Worm (Caenorhabditis elegans) whole organism, mixed stage, embryonic: ENCODE data around the gene D2062.1.
"Not testable (repeated sequence)": the region's sequence is repeated elsewhere in the genome, so short reads cannot be mapped to it uniquely, and the experiment has no call there.

Experiments used
- M03D4.4 ChIP-seq: sonication (generic microtip); optimal IDR thresholded peaks from 2 replicates; lab custom pipeline; 2017; ENCODE audit warnings: mild to moderate bottlenecking, missing genetic modification characterization, missing compliant biosample characterization
- bed-3 ChIP-seq: fragments of 200-800 bp; sonication (Bioruptor generic); optimal IDR thresholded peaks from 3 replicates; lab custom pipeline; 2018; ENCODE audit warnings: mild to moderate bottlenecking, missing genetic modification characterization, moderate library complexity, missing compliant biosample characterization
- blmp-1 ChIP-seq: fragments of 150-350 bp; optimal IDR thresholded peaks from 2 replicates; lab custom pipeline; 2014; ENCODE audit warnings: missing biosample characterization, missing genetic modification characterization
- ceh-39 ChIP-seq: fragments of 150-350 bp; optimal IDR thresholded peaks from 2 replicates; lab custom pipeline; 2014; ENCODE audit warnings: missing biosample characterization, missing genetic modification characterization
- ceh-43 ChIP-seq: fragments of 200-800 bp; sonication (Bioruptor generic); optimal IDR thresholded peaks from 2 replicates; lab custom pipeline; 2018; ENCODE audit warnings: mild to moderate bottlenecking, missing genetic modification characterization, moderate library complexity, missing compliant biosample characterization
- ceh-83 ChIP-seq: fragments of 200-800 bp; sonication (Bioruptor generic); optimal IDR thresholded peaks from 2 replicates; lab custom pipeline; 2018; ENCODE audit warnings: mild to moderate bottlenecking, missing genetic modification characterization, missing compliant biosample characterization
- cnd-1 ChIP-seq: fragments of 200-800 bp; sonication (Bioruptor generic); optimal IDR thresholded peaks from 2 replicates; lab custom pipeline; 2018; ENCODE audit warnings: mild to moderate bottlenecking, missing genetic modification characterization, missing compliant biosample characterization
- drap-1 ChIP-seq: fragments of 200-800 bp; sonication (Bioruptor generic); optimal IDR thresholded peaks from 3 replicates; lab custom pipeline; 2018; ENCODE audit warnings: mild to moderate bottlenecking, missing genetic modification characterization, missing compliant biosample characterization
- flh-1 ChIP-seq: fragments of 200-800 bp; sonication (Bioruptor generic); optimal IDR thresholded peaks from 2 replicates; lab custom pipeline; 2018; ENCODE audit warnings: mild to moderate bottlenecking, missing genetic modification characterization, moderate library complexity, missing compliant biosample characterization
- hlh-1 ChIP-seq: fragments of 150-350 bp; optimal IDR thresholded peaks from 2 replicates; lab custom pipeline; 2014; ENCODE audit warnings: missing biosample characterization, missing genetic modification reagents, missing genetic modification characterization
- lin-13 ChIP-seq: fragments of 150-350 bp; optimal IDR thresholded peaks from 2 replicates; lab custom pipeline; 2014; ENCODE audit warnings: missing biosample characterization, missing genetic modification characterization
- lin-32 ChIP-seq: fragments of 200-800 bp; sonication (Bioruptor generic); optimal IDR thresholded peaks from 2 replicates; lab custom pipeline; 2018; ENCODE audit warnings: mild to moderate bottlenecking, missing genetic modification characterization, missing compliant biosample characterization
- lsy-2 ChIP-seq: fragments of 150-350 bp; optimal IDR thresholded peaks from 2 replicates; lab custom pipeline; 2014; ENCODE audit warnings: missing biosample characterization, missing genetic modification characterization
- mab-5 ChIP-seq: fragments of 150-350 bp; optimal IDR thresholded peaks from 2 replicates; lab custom pipeline; 2014; ENCODE audit warnings: missing biosample characterization, missing genetic modification characterization
- mep-1 ChIP-seq: fragments of 150-350 bp; optimal IDR thresholded peaks from 2 replicates; lab custom pipeline; 2017; ENCODE audit warnings: missing biosample characterization, missing genetic modification reagents, missing genetic modification characterization, inconsistent platforms
- mls-2 ChIP-seq: sonication (generic microtip); optimal IDR thresholded peaks from 2 replicates; lab custom pipeline; 2016; ENCODE audit warnings: mild to moderate bottlenecking, missing genetic modification characterization, moderate library complexity, missing compliant biosample characterization
- nhr-12 ChIP-seq: fragments of 150-350 bp; optimal IDR thresholded peaks from 2 replicates; lab custom pipeline; 2014; ENCODE audit warnings: missing biosample characterization, missing genetic modification characterization
- nhr-237 ChIP-seq: fragments of 150-350 bp; optimal IDR thresholded peaks from 2 replicates; lab custom pipeline; 2014; ENCODE audit warnings: missing biosample characterization, missing genetic modification characterization
- nhr-28 ChIP-seq: fragments of 150-350 bp; optimal IDR thresholded peaks from 2 replicates; lab custom pipeline; 2014; ENCODE audit warnings: missing biosample characterization, missing genetic modification characterization
- nhr-76 ChIP-seq: sonication (generic microtip); optimal IDR thresholded peaks from 2 replicates; lab custom pipeline; 2017; ENCODE audit warnings: missing biosample characterization, missing genetic modification characterization
- pha-4 ChIP-seq: fragments of 150-350 bp; optimal IDR thresholded peaks from 2 replicates; lab custom pipeline; 2018; ENCODE audit warnings: missing biosample characterization, missing genetic modification reagents, missing genetic modification characterization
- snpc-4 ChIP-seq: fragments of 150-350 bp; optimal IDR thresholded peaks from 2 replicates; lab custom pipeline; 2014; ENCODE audit warnings: missing biosample characterization, missing genetic modification characterization
- tbx-8 ChIP-seq: fragments of 200-800 bp; sonication (Bioruptor generic); optimal IDR thresholded peaks from 2 replicates; lab custom pipeline; 2018; ENCODE audit warnings: mild to moderate bottlenecking, missing genetic modification characterization, moderate library complexity, missing compliant biosample characterization
- unc-120 ChIP-seq: sonication (generic microtip); optimal IDR thresholded peaks from 2 replicates; lab custom pipeline; 2017; ENCODE audit warnings: missing genetic modification characterization, missing compliant biosample characterization; ENCODE audit not compliant: poor library complexity, severe bottlenecking
- unc-39 ChIP-seq: fragments of 150-350 bp; optimal IDR thresholded peaks from 2 replicates; lab custom pipeline; 2014; ENCODE audit warnings: missing biosample characterization, missing genetic modification characterization
- unc-62 ChIP-seq: fragments of 150-350 bp; optimal IDR thresholded peaks from 2 replicates; lab custom pipeline; 2014; ENCODE audit warnings: missing biosample characterization, missing genetic modification reagents, missing genetic modification characterization
- zip-8 ChIP-seq: fragments of 150-350 bp; optimal IDR thresholded peaks from 2 replicates; lab custom pipeline; 2014; ENCODE audit warnings: missing biosample characterization, missing genetic modification characterization
- ztf-11 ChIP-seq: fragments of 150-350 bp; optimal IDR thresholded peaks from 2 replicates; lab custom pipeline; 2014; ENCODE audit warnings: missing biosample characterization, missing genetic modification characterization

The D2062.1 gene

ce11 chrII:2631169-2631568 is at the start of gene D2062.1:
Gene D2062.1 (plus strand): TSS chrII:2631469.
- TF ChIP-seq unc-62 (no peak), lin-32 (no peak), cnd-1 (tag; lab: Kevin White, UChicago) (no peak), ceh-39 (tag; lab: Kevin White, UChicago) (no peak), nhr-237 (tag; lab: Kevin White, UChicago) (no peak), flh-1 (GFP tag; lab: Kevin White, UChicago) (no peak), lin-13 (tag; lab: Kevin White, UChicago) (no peak), tbx-8 (GFP tag; lab: Kevin White, UChicago) (no peak), lsy-2 (no peak), mab-5 (tag; lab: Kevin White, UChicago) (no peak)
- TF ChIP-seq, all 35 proteins: peak for 0

ce11 chrII:2583044-2583443 is 48.2 kb upstream of the D2062.1 start, which contains the start of gene sri-74:
Gene sri-74 (minus strand): TSS chrII:2583144.
- no peak for TF ChIP-seq nhr-28 (tag; lab: Kevin White, UChicago)
- TF ChIP-seq drap-1 (GFP tag; lab: Kevin White, UChicago), result no peak
- TF ChIP-seq zip-8 (tag; lab: Kevin White, UChicago), result no peak
- TF ChIP-seq mls-2 (tag; lab: Kevin White, UChicago), result no peak

ce11 chrII:2585493-2585892 is 45.8 kb upstream of the D2062.1 start, which contains the start of gene sri-36:
Gene sri-36 (minus strand): TSS chrII:2585593.
- no peak for TF ChIP-seq nhr-76
- TF ChIP-seq cnd-1 (tag; lab: Kevin White, UChicago), result no peak
- TF ChIP-seq ceh-43, result no peak
- TF ChIP-seq nhr-28 (tag; lab: Kevin White, UChicago), result no peak
- TF ChIP-seq drap-1 (GFP tag; lab: Kevin White, UChicago), result no peak

- no peak for TF ChIP-seq lin-32
- TF ChIP-seq mls-2 (tag; lab: Kevin White, UChicago), result no peak
- TF ChIP-seq ceh-83 (GFP tag; lab: Kevin White, UChicago), result no peak
- TF ChIP-seq ceh-39 (tag; lab: Kevin White, UChicago), result no peak
- TF ChIP-seq bed-3 (GFP tag; lab: Kevin White, UChicago), result no peak
- no peak for TF ChIP-seq snpc-4 (tag; lab: Kevin White, UChicago)
- TF ChIP-seq nhr-237 (tag; lab: Kevin White, UChicago), result no peak
- no peak for TF ChIP-seq pha-4 (tag; lab: Kevin White, UChicago)
- TF ChIP-seq nhr-12 (tag; lab: Kevin White, UChicago), result no peak
- no peak for TF ChIP-seq nhr-76
- no peak for TF ChIP-seq nhr-28 (tag; lab: Kevin White, UChicago)
- TF ChIP-seq lin-13 (tag; lab: Kevin White, UChicago), result no peak
- TF ChIP-seq unc-120 (tag; lab: Kevin White, UChicago), result no peak
- no peak for TF ChIP-seq unc-39
- no peak for TF ChIP-seq hlh-1 (tag; lab: Kevin White, UChicago)
- TF ChIP-seq cnd-1 (tag; lab: Kevin White, UChicago), result no peak
- TF ChIP-seq mab-5 (tag; lab: Kevin White, UChicago), result no peak
- TF ChIP-seq drap-1 (GFP tag; lab: Kevin White, UChicago), result no peak
- TF ChIP-seq M03D4.4, result no peak
- TF ChIP-seq unc-62, result no peak
These were observed 44.3 kb upstream of the D2062.1 start, which contains the start of the genes F33H12.7 and sri-39 for ce11 chrII:2586861-2587554. Gene F33H12.7 (minus strand): TSS chrII:2586911. Gene sri-39 (plus strand): TSS chrII:2587504.

- TF ChIP-seq blmp-1, ceh-39, mep-1 (tag; lab: Kevin White, UChicago): not testable (repeated sequence)
These were observed 31.1 kb upstream of the D2062.1 start, which contains the start of gene F33H12.1 for ce11 chrII:2600176-2600575. Gene F33H12.1 (plus strand): TSS chrII:2600476.

ce11 chrII:2600931-2601330 is 30.3 kb upstream of the D2062.1 start:
- no peak for TF ChIP-seq ztf-11
- no peak for TF ChIP-seq ceh-83 (GFP tag; lab: Kevin White, UChicago)
- TF ChIP-seq unc-62, result no peak
- TF ChIP-seq cnd-1 (tag; lab: Kevin White, UChicago), result no peak
- no peak for TF ChIP-seq tbx-8 (GFP tag; lab: Kevin White, UChicago)
- TF ChIP-seq blmp-1 (tag; lab: Kevin White, UChicago), result no peak
- TF ChIP-seq unc-39, result no peak
- TF ChIP-seq pha-4 (tag; lab: Kevin White, UChicago), result no peak
- TF ChIP-seq lin-13 (tag; lab: Kevin White, UChicago), result no peak
